Worm (Caenorhabditis elegans): ENCODE data around the gene asp-18.

- TF ChIP-seq ama-1 (optimal IDR thresholded peaks at IDR 0.05) = no peak
- TF ChIP-seq F13C5.2 (tag; optimal IDR thresholded peaks at IDR 0.05) = no peak
- TF ChIP-seq tbx-37 (GFP tag; conservative IDR thresholded peaks at IDR 0.05) = no peak
- TF ChIP-seq flt-1 (GFP tag; IDR thresholded peaks at IDR 0.05) = no peak
- no peak for TF ChIP-seq hmbx-1 (tag; optimal IDR thresholded peaks at IDR 0.05)
- no peak for TF ChIP-seq scrt-1 (GFP tag; IDR thresholded peaks at IDR 0.05)
These were observed 6.2 kb upstream of the asp-18 start for ce11 chrV:18737646-18738045.
